Fruit fly (Drosophila melanogaster): Measurements from ENCODE around the gene PH4alphaEFB.

The PH4alphaEFB gene

DNA sequence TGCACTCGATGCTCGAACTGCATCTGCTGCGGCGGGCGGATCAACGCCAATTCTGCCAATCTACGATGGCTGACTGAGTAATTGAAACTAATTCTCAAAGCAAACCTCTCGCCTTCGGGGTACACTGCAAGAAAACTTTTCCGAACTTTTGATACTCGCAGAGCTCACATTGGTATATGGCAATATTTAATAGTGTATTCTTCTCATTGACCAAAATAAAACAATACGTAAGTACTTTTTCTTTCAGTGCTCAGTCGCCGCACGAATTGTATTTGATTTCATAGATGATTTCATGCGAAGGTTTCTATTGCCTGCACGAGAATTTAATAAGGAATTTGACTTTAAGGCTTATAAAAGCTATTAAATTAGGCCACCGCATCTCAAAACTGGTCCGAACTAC, 59.8 kb downstream of the PH4alphaEFB start (continued):
- no peak for TF ChIP-seq Sox102F (GFP tag; optimal IDR thresholded peaks at IDR 0.05)

DNA sequence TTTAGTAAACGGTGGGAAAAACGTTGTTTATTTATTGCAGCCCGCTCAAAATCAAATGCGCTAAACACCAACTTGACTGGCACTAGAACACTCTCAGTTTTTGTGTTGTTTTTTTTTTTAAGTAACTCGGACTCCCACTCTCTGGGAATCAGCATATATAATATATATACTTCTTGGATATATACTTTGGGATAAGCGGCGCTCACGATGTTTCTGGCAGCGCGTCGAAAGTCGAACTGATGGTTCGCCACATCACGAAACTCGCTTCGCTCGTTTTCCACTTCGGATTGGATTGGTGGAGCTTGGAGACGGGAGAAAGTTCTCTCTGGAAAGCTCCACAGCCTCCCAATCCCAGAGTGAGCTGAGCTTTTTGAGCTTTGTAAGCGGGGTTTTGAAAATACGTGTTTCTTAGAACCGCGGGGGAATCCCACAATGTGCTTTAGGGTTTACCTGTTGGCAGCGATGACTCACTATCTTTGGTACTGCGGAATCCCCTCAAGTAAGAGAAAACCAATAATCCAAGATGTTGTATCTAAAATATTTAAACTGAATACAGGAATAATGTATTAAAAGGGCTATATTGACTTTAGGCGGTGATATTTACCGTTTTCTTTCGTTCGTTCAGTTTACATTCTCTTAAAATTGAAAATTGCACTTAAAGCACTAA, 61.1 kb downstream of the PH4alphaEFB start, which contains the start of gene jdp:
TSS of gene jdp (minus strand) at position 239 of the 667 bp plus-strand sequence.
- TF ChIP-seq dac (GFP tag; optimal IDR thresholded peaks at IDR 0.05) (no peak), Sox15 (GFP tag; optimal IDR thresholded peaks at IDR 0.05) (no peak), CG16779 (tag; optimal IDR thresholded peaks at IDR 0.05) (peak; percentile 37), CG6163 (GFP tag; IDR thresholded peaks at IDR 0.05) (peak; percentile 46; the same call in 1 of the 3 replicates), ss (GFP tag; optimal IDR thresholded peaks at IDR 0.05) (peak; percentile 18 to 37), CG15336 (GFP tag; IDR thresholded peaks at IDR 0.05) (peak; percentile 65), CG6854 (GFP tag; optimal IDR thresholded peaks at IDR 0.05) (no peak), eg (GFP tag; IDR thresholded peaks at IDR 0.05) (peak; percentile 69; the same call in 2 of the 3 replicates), Hr39 (GFP tag; optimal IDR thresholded peaks at IDR 0.05) (no peak), CG7368 (GFP tag; optimal IDR thresholded peaks at IDR 0.05) (no peak), Eip93F (GFP tag; optimal IDR thresholded peaks at IDR 0.05) (no peak), svp (GFP tag) (peak; percentile 53), vri (GFP tag; optimal IDR thresholded peaks at IDR 0.05) (peak; percentile 11), Met (GFP tag; optimal IDR thresholded peaks at IDR 0.05) (peak; percentile 8), CG6792 (GFP tag; optimal IDR thresholded peaks at IDR 0.05) (no peak), spab (GFP tag; optimal IDR thresholded peaks at IDR 0.05) (peak; percentile 4), acj6 (GFP tag; optimal IDR thresholded peaks at IDR 0.05) (no peak), Blimp-1 (GFP tag; optimal IDR thresholded peaks at IDR 0.05) (peak; percentile 79), topi (GFP tag; optimal IDR thresholded peaks at IDR 0.05) (peak; percentile 16), CG3919 (GFP tag; optimal IDR thresholded peaks at IDR 0.05) (peak; percentile 34), CG6808 (GFP tag; optimal IDR thresholded peaks at IDR 0.05) (peak; percentile 12), fd59A (GFP tag; optimal IDR thresholded peaks at IDR 0.05) (no peak), Eip78C (GFP tag) (peak; percentile 87), Hr38 (GFP tag; optimal IDR thresholded peaks at IDR 0.05) (no peak), CG11762 (GFP tag; optimal IDR thresholded peaks at IDR 0.05; ENCODE audit: insufficient read depth) (no peak), CG6276 (GFP tag; optimal IDR thresholded peaks at IDR 0.05) (peak; percentile 50), CG9139 (GFP tag; optimal IDR thresholded peaks at IDR 0.05) (peak; percentile 24), CG10669 (GFP tag; optimal IDR thresholded peaks at IDR 0.05) (no peak)

DNA sequence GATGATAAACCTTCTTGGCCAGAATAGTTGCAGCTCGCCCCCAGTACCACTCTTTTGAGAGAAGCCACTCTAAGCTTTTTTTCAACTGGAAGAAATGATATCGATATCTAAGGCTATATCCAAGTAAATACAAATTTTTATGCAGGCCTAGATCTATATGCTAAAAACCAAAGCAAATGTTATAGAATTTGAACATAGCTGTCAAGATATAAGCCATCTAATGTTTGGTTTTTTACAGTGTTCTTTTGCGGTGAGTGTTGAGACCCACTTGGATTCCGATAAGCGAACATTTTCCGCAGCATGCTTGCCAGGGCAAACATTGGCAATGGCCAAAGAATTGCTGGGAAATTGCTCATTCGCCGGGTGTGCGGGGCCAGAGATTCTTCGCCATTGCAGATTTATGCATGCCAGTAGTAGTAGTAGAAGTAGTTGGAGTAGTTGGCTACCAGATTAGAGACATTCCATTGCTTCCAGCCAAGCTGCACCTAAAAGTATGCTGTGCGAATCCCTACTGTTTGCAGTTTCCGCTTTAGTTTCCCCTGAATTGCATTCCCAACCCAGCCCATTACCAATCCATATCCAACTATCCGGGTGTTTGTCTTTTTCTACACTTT, 62.9 kb downstream of the PH4alphaEFB start:
- TF ChIP-seq CG11902 (GFP tag; optimal IDR thresholded peaks at IDR 0.05) (no peak), Eip78C (GFP tag) (peak; percentile 32), Ets21C (GFP tag; optimal IDR thresholded peaks at IDR 0.05) (no peak), Met (GFP tag; optimal IDR thresholded peaks at IDR 0.05) (no peak), OdsH (GFP tag; optimal IDR thresholded peaks at IDR 0.05) (no peak), esn (GFP tag; optimal IDR thresholded peaks at IDR 0.05) (no peak), CG8319 (GFP tag; optimal IDR thresholded peaks at IDR 0.05) (no peak), CG32006 (GFP tag; optimal IDR thresholded peaks at IDR 0.05) (peak; percentile 29), eg (GFP tag; IDR thresholded peaks at IDR 0.05) (peak; percentile 41; the same call in 1 of the 3 replicates), Ets96B (tag; optimal IDR thresholded peaks at IDR 0.05) (no peak), Hr4 (GFP tag; optimal IDR thresholded peaks at IDR 0.05) (no peak), CG31627 (GFP tag; optimal IDR thresholded peaks at IDR 0.05) (no peak), svp (GFP tag) (no peak), CG11762 (GFP tag; optimal IDR thresholded peaks at IDR 0.05; ENCODE audit: insufficient read depth) (no peak), CG6808 (GFP tag; optimal IDR thresholded peaks at IDR 0.05) (no peak), Blimp-1 (GFP tag; optimal IDR thresholded peaks at IDR 0.05) (no peak), Sox15 (GFP tag; optimal IDR thresholded peaks at IDR 0.05) (no peak), pdm3 (GFP tag; optimal IDR thresholded peaks at IDR 0.05) (no peak), CG8632 (GFP tag; optimal IDR thresholded peaks at IDR 0.05) (no peak), CG15336 (GFP tag; IDR thresholded peaks at IDR 0.05) (0 out of 2 replicates have a peak, but pooled peaks have one; percentile 34), Sox102F (GFP tag; optimal IDR thresholded peaks at IDR 0.05) (no peak)

All from whole organism, prepupa.